Fruit fly (Drosophila melanogaster) whole organism, pupa: Measurements from ENCODE around the gene Send1.

Source experiments
- CG14655 ChIP-seq: fragments of 200-800 bp; sonication (Bioruptor generic); optimal IDR thresholded peaks from 3 replicates; lab custom pipeline; 2017; ENCODE audit warnings: mild to moderate bottlenecking, missing biosample characterization, missing genetic modification reagents, missing genetic modification characterization
- CG32121 ChIP-seq: fragments of 200-800 bp; sonication (Bioruptor generic); IDR thresholded peaks from 2 replicates; pipeline ENCODE4 v1.3.6; 2022; ENCODE audit warnings: missing biosample characterization, missing genetic modification characterization
- CG4496 ChIP-seq: fragments of 200-800 bp; sonication (Bioruptor generic); IDR thresholded peaks from 3 replicates; pipeline ENCODE4 v1.3.6; 2022; ENCODE audit warnings: missing biosample characterization, missing genetic modification characterization
- CG8301 ChIP-seq: fragments of 200-800 bp; sonication (Bioruptor generic); optimal IDR thresholded peaks from 2 replicates; lab custom pipeline; 2018; ENCODE audit warnings: missing biosample characterization, mild to moderate bottlenecking, missing genetic modification characterization
- EcR ChIP-seq: fragments of 200-800 bp; sonication (Bioruptor generic); optimal IDR thresholded peaks from 3 replicates; lab custom pipeline; 2019; ENCODE audit warnings: missing biosample characterization, missing genetic modification characterization, mild to moderate bottlenecking, moderate library complexity, missing genetic modification reagents
- Pif1B ChIP-seq: fragments of 200-800 bp; sonication (Bioruptor generic); optimal IDR thresholded peaks from 3 replicates; lab custom pipeline; 2016; ENCODE audit warnings: missing biosample characterization, missing genetic modification characterization
- Snoo ChIP-seq: fragments of 200-800 bp; sonication (Bioruptor generic); optimal IDR thresholded peaks from 3 replicates; lab custom pipeline; 2017; ENCODE audit warnings: missing biosample characterization, mild to moderate bottlenecking, missing genetic modification characterization, inconsistent platforms
- rn ChIP-seq: fragments of 200-800 bp; sonication (Bioruptor generic); IDR thresholded peaks from 2 replicates; pipeline ENCODE4 v1.3.6; 2022; ENCODE audit warnings: missing biosample characterization, missing genetic modification characterization

DNA sequence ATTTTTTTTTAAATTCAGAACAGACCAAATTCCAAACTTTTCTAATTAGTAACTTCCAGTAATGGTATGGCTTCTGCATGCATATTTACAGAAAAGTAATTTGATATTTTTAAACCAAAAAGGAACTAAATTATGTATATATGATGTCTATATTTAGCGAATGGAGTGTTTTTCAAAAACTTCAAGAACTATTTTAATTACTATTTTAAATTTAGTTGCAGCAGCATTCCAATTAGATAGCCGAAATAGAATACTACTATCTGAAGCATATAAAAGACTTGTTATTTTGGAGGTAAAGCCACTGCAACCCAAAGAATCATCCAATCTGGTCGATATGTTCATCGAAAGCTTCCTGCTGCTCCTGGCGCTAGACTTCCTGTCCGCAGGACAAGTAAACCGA is 2.1 kb downstream of the Send1 start, which contains the start of gene CG17234:
- TF ChIP-seq EcR (GFP tag; lab: Kevin White, UChicago) (no peak), Pif1B (GFP tag; lab: Kevin White, UChicago) (no peak), Snoo (tag; lab: Kevin White, UChicago) (no peak), CG14655 (GFP tag; lab: Kevin White, UChicago) (no peak), rn (GFP tag; lab: Robert Waterston, UW) (no peak), CG8301 (tag; lab: Kevin White, UChicago) (no peak), CG4496 (GFP tag; lab: Robert Waterston, UW) (no peak), CG32121 (no peak)
